Fruit fly (Drosophila melanogaster) whole organism, embryonic: ENCODE results near the gene Art9.
A peak's percentile ranks its signal among the peaks of the same experiment; 100 is the strongest.

ENCODE experiments used
- BEAF-32 ChIP-seq: fragments of 200-800 bp; sonication (Bioruptor generic); optimal IDR thresholded peaks from 3 replicates; lab custom pipeline; 2017; ENCODE audit warnings: missing biosample characterization, missing genetic modification characterization, mild to moderate bottlenecking, moderate library complexity, missing genetic modification reagents
- Bdp1 ChIP-seq: fragments of 200-800 bp; sonication (Bioruptor generic); optimal IDR thresholded peaks from 3 replicates; lab custom pipeline; 2016; ENCODE audit warnings: missing biosample characterization, missing genetic modification characterization
- CG10209 ChIP-seq: fragments of 200-800 bp; sonication (Bioruptor generic); optimal IDR thresholded peaks from 3 replicates; lab custom pipeline; 2017; ENCODE audit warnings: missing biosample characterization, mild to moderate bottlenecking, missing genetic modification characterization, missing genetic modification reagents
- CG10431 ChIP-seq: fragments of 200-800 bp; sonication (Bioruptor generic); optimal IDR thresholded peaks from 3 replicates; lab custom pipeline; 2018; ENCODE audit warnings: missing biosample characterization, mild to moderate bottlenecking, missing genetic modification characterization
- CG11456 ChIP-seq: fragments of 200-800 bp; sonication (Bioruptor generic); IDR thresholded peaks from 3 replicates; pipeline ENCODE4 v1.3.6; 2022; ENCODE audit warnings: missing biosample characterization, missing genetic modification characterization
- CG11504 ChIP-seq: fragments of 200-800 bp; sonication (Bioruptor generic); optimal IDR thresholded peaks from 3 replicates; lab custom pipeline; 2019; ENCODE audit warnings: missing biosample characterization, mild to moderate bottlenecking, missing genetic modification characterization, moderate library complexity
- CG13296 ChIP-seq: fragments of 200-800 bp; sonication (Bioruptor generic); optimal IDR thresholded peaks from 3 replicates; lab custom pipeline; 2018; ENCODE audit warnings: missing biosample characterization, mild to moderate bottlenecking, missing genetic modification characterization
- CG13894 ChIP-seq: fragments of 200-800 bp; sonication (Bioruptor generic); optimal IDR thresholded peaks from 3 replicates; lab custom pipeline; 2018; ENCODE audit warnings: missing biosample characterization, mild to moderate bottlenecking, missing genetic modification characterization, moderate library complexity
- CG14667 ChIP-seq: fragments of 200-800 bp; sonication (Bioruptor generic); IDR thresholded peaks from 2 replicates; pipeline ENCODE4 v1.3.6; 2022; ENCODE audit warnings: missing biosample characterization, missing genetic modification characterization
- CG15011 ChIP-seq: fragments of 200-800 bp; sonication (Bioruptor generic); optimal IDR thresholded peaks from 3 replicates; lab custom pipeline; 2018; ENCODE audit warnings: missing biosample characterization, mild to moderate bottlenecking, missing genetic modification characterization
- CG2120 ChIP-seq: fragments of 200-800 bp; sonication (Bioruptor generic); optimal IDR thresholded peaks from 3 replicates; lab custom pipeline; 2016; ENCODE audit warnings: missing biosample characterization, missing genetic modification characterization
- CG2678 ChIP-seq: fragments of 200-800 bp; sonication (Bioruptor generic); optimal IDR thresholded peaks from 3 replicates; lab custom pipeline; 2019; ENCODE audit warnings: missing biosample characterization, mild to moderate bottlenecking, missing genetic modification characterization, moderate library complexity
- CG2889 ChIP-seq: fragments of 200-800 bp; sonication (Bioruptor generic); IDR thresholded peaks from 3 replicates; pipeline ENCODE4 v1.3.6; 2022; ENCODE audit warnings: missing biosample characterization, missing genetic modification characterization
- CG3838 ChIP-seq: fragments of 200-800 bp; sonication (Bioruptor generic); optimal IDR thresholded peaks from 3 replicates; lab custom pipeline; 2016; ENCODE audit warnings: missing biosample characterization, missing genetic modification characterization
- CG3995 ChIP-seq: fragments of 200-800 bp; sonication (Bioruptor generic); optimal IDR thresholded peaks from 3 replicates; lab custom pipeline; 2016; ENCODE audit warnings: missing biosample characterization, missing genetic modification characterization
- CG6272 ChIP-seq: fragments of 200-800 bp; sonication (Bioruptor generic); IDR thresholded peaks from 2 replicates; pipeline ENCODE4 v1.3.6; 2022; ENCODE audit warnings: missing biosample characterization, missing genetic modification characterization
- CG9609 ChIP-seq: fragments of 200-800 bp; sonication (Bioruptor generic); optimal IDR thresholded peaks from 3 replicates; lab custom pipeline; 2016; ENCODE audit warnings: missing biosample characterization, missing genetic modification characterization
- D ChIP-seq, 2 experiments: fragments of 200-800 bp in 1 of 2; fragments of >200 bp in 1 of 2; sonication (Bioruptor generic) in 1 of 2; optimal IDR thresholded peaks; 2 replicates in 1 of 2; 3 replicates in 1 of 2; lab custom pipeline; 2017; ENCODE audit warnings: mild to moderate bottlenecking in 1 of 2, missing biosample characterization in 1 of 2, missing genetic modification characterization in 1 of 2, missing genetic modification reagents in 1 of 2
- Deaf1 ChIP-seq: fragments of 200-800 bp; optimal IDR thresholded peaks from 3 replicates; lab custom pipeline; 2019; ENCODE audit warnings: missing biosample characterization, mild to moderate bottlenecking, missing genetic modification characterization, moderate library complexity
- Eip74EF ChIP-seq, 2 experiments: fragments of 200-800 bp in 1 of 2; fragments of >200 bp in 1 of 2; sonication (Bioruptor generic) in 1 of 2; optimal IDR thresholded peaks; 2 replicates each; lab custom pipeline; 2017 to 2019; ENCODE audit warnings: missing biosample characterization in 2 of 2, missing genetic modification characterization in 2 of 2, mild to moderate bottlenecking in 1 of 2, moderate library complexity in 1 of 2
- Ets65A ChIP-seq: fragments of 200-800 bp; sonication (Bioruptor generic); peaks from one replicate; lab custom pipeline; 2016; ENCODE audit warnings: missing biosample characterization, missing genetic modification characterization
- NFAT ChIP-seq: fragments of 200-800 bp; sonication (Bioruptor generic); IDR thresholded peaks from 2 replicates; pipeline ENCODE4 v1.3.6; 2022; ENCODE audit warnings: missing biosample characterization, missing genetic modification characterization
- Nf-YA ChIP-seq: fragments of 200-800 bp; sonication (Bioruptor generic); IDR thresholded peaks from 2 replicates; pipeline ENCODE4 v1.3.6; 2022; ENCODE audit warnings: missing biosample characterization, missing genetic modification characterization
- Nf-YC ChIP-seq: fragments of 200-800 bp; optimal IDR thresholded peaks from 3 replicates; lab custom pipeline; 2019; ENCODE audit warnings: missing biosample characterization, mild to moderate bottlenecking, missing genetic modification characterization, moderate library complexity
- Opbp ChIP-seq: fragments of 200-800 bp; sonication (Bioruptor generic); IDR thresholded peaks from 3 replicates; pipeline ENCODE4 v1.3.6; 2022; ENCODE audit warnings: missing biosample characterization, missing genetic modification characterization; ENCODE audit not compliant: partially characterized antibody
- Six4 ChIP-seq: fragments of 200-800 bp; sonication (Bioruptor generic); optimal IDR thresholded peaks from 2 replicates; lab custom pipeline; 2016; ENCODE audit warnings: missing biosample characterization, missing genetic modification characterization
- TFAM ChIP-seq: fragments of 200-800 bp; sonication (Bioruptor generic); optimal IDR thresholded peaks from 2 replicates; lab custom pipeline; 2017; ENCODE audit warnings: missing biosample characterization, missing genetic modification characterization, inconsistent platforms
- cad ChIP-seq: fragments of >200 bp; optimal IDR thresholded peaks from 2 replicates; lab custom pipeline; 2017; ENCODE audit warnings: missing biosample characterization, missing genetic modification characterization
- chm ChIP-seq: fragments of 200-800 bp; sonication (Bioruptor generic); IDR thresholded peaks from 2 replicates; pipeline ENCODE4 v1.3.6; 2022; ENCODE audit warnings: missing biosample characterization, missing genetic modification characterization
- dimm ChIP-seq: fragments of 200-800 bp; sonication (Bioruptor generic); IDR thresholded peaks from 2 replicates; pipeline ENCODE4 v1.3.6; 2022; ENCODE audit warnings: missing biosample characterization, missing genetic modification characterization
- eve ChIP-seq, 2 experiments: fragments of >200 bp; optimal IDR thresholded peaks; 2 replicates each; lab custom pipeline; 2017; ENCODE audit warnings: missing biosample characterization in 2 of 2, missing genetic modification characterization in 2 of 2
- ewg ChIP-seq: fragments of 200-800 bp; sonication (Bioruptor generic); optimal IDR thresholded peaks from 3 replicates; lab custom pipeline; 2017; ENCODE audit warnings: mild to moderate bottlenecking, missing biosample characterization, missing genetic modification reagents, missing genetic modification characterization
- fru ChIP-seq: fragments of >200 bp; optimal IDR thresholded peaks from 2 replicates; lab custom pipeline; 2017
- gce ChIP-seq: fragments of 200-800 bp; sonication (Bioruptor generic); IDR thresholded peaks from 3 replicates; pipeline ENCODE4 v1.3.6; 2022; ENCODE audit warnings: missing biosample characterization, missing genetic modification characterization
- gt ChIP-seq: fragments of 200-800 bp; sonication (Bioruptor generic); IDR thresholded peaks from 2 replicates; pipeline ENCODE4 v1.3.6; 2022; ENCODE audit warnings: missing biosample characterization, missing genetic modification characterization
- lbe ChIP-seq: fragments of 200-800 bp; sonication (Bioruptor generic); optimal IDR thresholded peaks from 2 replicates; lab custom pipeline; 2016; ENCODE audit warnings: missing biosample characterization, mild to moderate bottlenecking, missing genetic modification characterization
- lov ChIP-seq, 2 experiments: fragments of 200-800 bp in 1 of 2; fragments of >200 bp in 1 of 2; sonication (Bioruptor generic) in 1 of 2; IDR thresholded peaks in 1 of 2; optimal IDR thresholded peaks in 1 of 2; 2 replicates in 1 of 2; 3 replicates in 1 of 2; pipeline versions ENCODE4 v1.3.6 to Lab custom; 2017 to 2022; ENCODE audit warnings: missing biosample characterization in 1 of 2, missing genetic modification characterization in 1 of 2
- nau ChIP-seq: fragments of 200-800 bp; sonication (Bioruptor generic); optimal IDR thresholded peaks from 3 replicates; lab custom pipeline; 2017; ENCODE audit warnings: missing biosample characterization, mild to moderate bottlenecking, missing genetic modification characterization, missing genetic modification reagents
- prd ChIP-seq, 3 experiments: fragments of >200 bp in 2 of 3; fragments of 200-800 bp in 1 of 3; sonication (Bioruptor generic) in 1 of 3; optimal IDR thresholded peaks in 2 of 3; IDR thresholded peaks in 1 of 3; 2 replicates in 2 of 3; 3 replicates in 1 of 3; pipeline versions ENCODE4 v1.3.6 to Lab custom; 2017 to 2022; ENCODE audit warnings: missing biosample characterization in 1 of 3, missing genetic modification characterization in 1 of 3
- shn ChIP-seq: fragments of 200-800 bp; sonication (Bioruptor generic); optimal IDR thresholded peaks from 3 replicates; lab custom pipeline; 2016; ENCODE audit warnings: missing biosample characterization, missing genetic modification characterization
- sob ChIP-seq: fragments of 200-800 bp; sonication (Bioruptor generic); IDR thresholded peaks from 2 replicates; pipeline ENCODE4 v1.3.6; 2022; ENCODE audit warnings: missing biosample characterization, missing genetic modification characterization
- tup ChIP-seq: fragments of 200-800 bp; sonication (Bioruptor generic); optimal IDR thresholded peaks from 2 replicates; lab custom pipeline; 2016; ENCODE audit warnings: missing biosample characterization, mild to moderate bottlenecking, missing genetic modification characterization, moderate library complexity
- vvl ChIP-seq: fragments of 200-800 bp; sonication (Bioruptor generic); IDR thresholded peaks from 2 replicates; pipeline ENCODE4 v1.3.6; 2022; ENCODE audit warnings: missing biosample characterization, missing genetic modification characterization
- zen ChIP-seq: fragments of 200-800 bp; sonication (Bioruptor generic); optimal IDR thresholded peaks from 3 replicates; lab custom pipeline; 2018; ENCODE audit warnings: missing biosample characterization, mild to moderate bottlenecking, missing genetic modification characterization, moderate library complexity

The Art9 gene

DNA sequence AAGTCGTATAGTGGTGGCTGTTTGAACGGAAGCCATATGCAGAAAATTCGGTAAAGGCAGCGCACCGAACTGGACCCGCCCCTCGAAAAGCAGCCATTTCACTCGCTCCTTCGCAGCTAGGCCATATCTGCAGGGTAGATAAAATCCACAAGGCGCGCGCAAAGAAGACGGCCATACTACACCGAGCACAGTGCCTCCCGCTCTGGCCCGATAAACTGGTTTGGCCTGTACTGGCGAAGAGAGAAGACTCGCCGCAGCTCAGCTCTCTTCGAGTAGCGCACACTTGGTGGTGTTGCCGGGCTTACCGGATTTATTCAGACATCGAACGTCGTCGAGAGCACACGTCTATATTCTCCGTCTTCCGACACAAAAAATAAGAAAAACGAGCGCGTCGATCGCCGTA, 41.7 kb downstream of the Art9 start, which contains the start of gene ems (continued):
- TF ChIP-seq Ets65A (GFP tag; lab: Kevin White, UChicago) (no peak), Eip74EF (GFP tag; optimal IDR thresholded peaks at IDR 0.05; lab: Kevin White, UChicago) (no peak), CG2678 (no peak), CG2889 (GFP tag; lab: Robert Waterston, UW) (no peak), Opbp (GFP tag; lab: Robert Waterston, UW) (peak; percentile 68), vvl (GFP tag; lab: Robert Waterston, UW) (peak; percentile 61)
- TF ChIP-seq, all 482 proteins: peak for 81

DNA sequence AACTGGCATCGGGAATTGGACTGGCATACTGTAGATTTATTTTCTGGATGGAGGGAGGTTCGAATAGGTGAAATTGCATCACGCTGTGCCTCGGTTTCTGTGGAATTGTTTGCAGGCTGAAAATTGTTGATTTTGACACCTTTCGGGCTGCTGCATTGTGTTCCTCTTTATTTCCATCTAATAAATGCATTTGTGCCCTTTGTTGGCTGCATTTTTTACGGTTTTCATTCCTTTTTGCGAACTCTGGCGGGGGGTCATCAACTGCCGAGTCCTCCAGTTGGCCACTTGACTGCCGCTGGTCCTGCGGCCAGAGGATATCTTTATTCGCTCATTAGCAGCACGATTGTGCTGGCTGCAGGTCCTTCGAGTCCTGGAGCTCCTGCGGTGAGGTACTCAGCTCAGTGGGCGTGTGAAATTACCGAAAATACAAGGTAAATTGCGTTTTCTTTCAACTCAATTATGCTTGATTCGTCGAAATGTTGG, 43.5 kb downstream of the Art9 start:
- no peak for TF ChIP-seq Nf-YA (GFP tag; lab: Robert Waterston, UW)
- TF ChIP-seq prd (optimal IDR thresholded peaks at IDR 0.05; lab: Kevin White, UChicago): no peak
- peak; percentile 31; the same call in 1 of the 3 replicates for TF ChIP-seq prd (GFP tag; IDR thresholded peaks at IDR 0.05; lab: Robert Waterston, UW)
- TF ChIP-seq tup (GFP tag; lab: Kevin White, UChicago): no peak
- TF ChIP-seq gce (GFP tag; lab: Robert Waterston, UW): no peak
- TF ChIP-seq nau (GFP tag; lab: Kevin White, UChicago): no peak
- TF ChIP-seq CG10209: no peak
- TF ChIP-seq zen: peak; percentile 94
- no peak for TF ChIP-seq eve (GFP tag; optimal IDR thresholded peaks at IDR 0.05; lab: Kevin White, UChicago)
- TF ChIP-seq CG6272 (GFP tag; lab: Robert Waterston, UW): no peak
- no peak for TF ChIP-seq fru
- TF ChIP-seq CG11456 (GFP tag; lab: Robert Waterston, UW): 0 out of 3 replicates have a peak, but pooled peaks have one; percentile 12
- no peak for TF ChIP-seq TFAM (GFP tag; lab: Kevin White, UChicago)
- TF ChIP-seq ewg (GFP tag; lab: Kevin White, UChicago): no peak
- TF ChIP-seq cad (GFP tag; lab: Kevin White, UChicago): peak; percentile 39
- TF ChIP-seq CG3838 (GFP tag; lab: Kevin White, UChicago): no peak
- TF ChIP-seq BEAF-32 (GFP tag; lab: Kevin White, UChicago): no peak
- no peak for TF ChIP-seq CG9609 (GFP tag; lab: Kevin White, UChicago)
- TF ChIP-seq sob (GFP tag; lab: Robert Waterston, UW): no peak
- no peak for TF ChIP-seq lov (optimal IDR thresholded peaks at IDR 0.05; lab: Kevin White, UChicago)
- TF ChIP-seq lov (GFP tag; IDR thresholded peaks at IDR 0.05; lab: Robert Waterston, UW): no peak
- no peak for TF ChIP-seq gt
- no peak for TF ChIP-seq lbe
- TF ChIP-seq CG15011: no peak
- no peak for TF ChIP-seq Deaf1 (tag; lab: Kevin White, UChicago)
- TF ChIP-seq D (optimal IDR thresholded peaks at IDR 0.05; lab: Kevin White, UChicago): peak; percentile 97
- TF ChIP-seq D (GFP tag; optimal IDR thresholded peaks at IDR 0.05; lab: Kevin White, UChicago): no peak
- no peak for TF ChIP-seq dimm (GFP tag; lab: Robert Waterston, UW)
- no peak for TF ChIP-seq NFAT
- no peak for TF ChIP-seq CG13894 (tag; lab: Kevin White, UChicago)

DNA sequence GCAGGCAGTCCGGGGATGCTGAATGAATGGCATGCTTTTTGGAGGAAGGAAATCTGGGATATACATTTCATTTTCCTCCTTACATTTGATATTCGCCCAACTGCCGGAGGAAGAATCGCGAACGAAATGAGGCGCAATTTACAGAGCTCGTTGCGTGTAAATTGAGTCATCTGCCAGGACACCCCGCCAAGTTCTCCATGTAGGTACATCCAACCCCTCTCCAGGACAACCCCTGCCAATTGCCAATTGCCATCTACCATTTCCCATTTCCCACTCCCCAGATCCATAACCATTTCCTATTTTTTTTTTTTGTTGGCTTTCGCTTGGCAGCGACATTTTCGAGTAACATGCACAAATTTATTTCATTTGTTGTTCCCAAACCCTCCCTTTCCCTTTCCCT, 46.4 kb downstream of the Art9 start:
- TF ChIP-seq Six4 (GFP tag; lab: Kevin White, UChicago) (no peak), CG2889 (GFP tag; lab: Robert Waterston, UW) (no peak), Nf-YC (peak; percentile 7), CG10431 (GFP tag; lab: Kevin White, UChicago) (peak; percentile 95), CG11504 (tag; lab: Kevin White, UChicago) (no peak), CG2120 (GFP tag; lab: Kevin White, UChicago) (no peak), CG13296 (GFP tag; lab: Kevin White, UChicago) (no peak), Bdp1 (no peak), shn (GFP tag; lab: Kevin White, UChicago) (no peak), Deaf1 (tag; lab: Kevin White, UChicago) (no peak), chm (GFP tag; lab: Robert Waterston, UW) (no peak), CG3995 (GFP tag; lab: Kevin White, UChicago) (no peak), Ets65A (GFP tag; lab: Kevin White, UChicago) (peak; percentile 84), CG14667 (GFP tag; lab: Robert Waterston, UW) (0 out of 2 replicates have a peak, but pooled peaks have one; percentile 4)
